Fruit fly (Drosophila melanogaster): Measurements from ENCODE around the gene Upf1.

dm6 chrX:11881686-11882085 lies 23.5 kb downstream of the Upf1 start:
- TF ChIP-seq CG32264 (GFP tag; optimal IDR thresholded peaks at IDR 0.05) (no peak), sv (GFP tag; optimal IDR thresholded peaks at IDR 0.05) (no peak), Vsx2 (GFP tag; optimal IDR thresholded peaks at IDR 0.05; ENCODE audit: partially characterized antibody) (no peak), woc (GFP tag; optimal IDR thresholded peaks at IDR 0.05) (no peak), OdsH (GFP tag; optimal IDR thresholded peaks at IDR 0.05) (no peak), CG9705 (GFP tag; optimal IDR thresholded peaks at IDR 0.05) (no peak), Myc (optimal IDR thresholded peaks at IDR 0.05) (no peak), h (GFP tag; optimal IDR thresholded peaks at IDR 0.05) (no peak)

Measured in whole organism, wandering third instar larva.